Fruit fly (Drosophila melanogaster) whole organism, embryonic: ENCODE results near the gene Mst36Fb.

Experiments used
- Bgb ChIP-seq: fragments of 200-800 bp; sonication (Bioruptor generic); IDR thresholded peaks from 2 replicates; pipeline ENCODE4 v1.3.6; 2022; ENCODE audit warnings: missing biosample characterization, missing genetic modification characterization; ENCODE audit not compliant: partially characterized antibody
- CG10565 ChIP-seq: fragments of 200-800 bp; sonication (Bioruptor generic); optimal IDR thresholded peaks from 3 replicates; lab custom pipeline; 2016; ENCODE audit warnings: missing biosample characterization, mild to moderate bottlenecking, missing genetic modification characterization
- CG11085 ChIP-seq: fragments of 200-800 bp; sonication (Bioruptor generic); IDR thresholded peaks from 2 replicates; pipeline ENCODE4 v1.3.6; 2022; ENCODE audit warnings: missing biosample characterization, missing genetic modification characterization
- CG11093 ChIP-seq: fragments of 200-800 bp; sonication (Bioruptor generic); IDR thresholded peaks from 3 replicates; pipeline ENCODE4 v1.3.6; 2022; ENCODE audit warnings: missing biosample characterization, missing genetic modification characterization
- CG11456 ChIP-seq: fragments of 200-800 bp; sonication (Bioruptor generic); IDR thresholded peaks from 3 replicates; pipeline ENCODE4 v1.3.6; 2022; ENCODE audit warnings: missing biosample characterization, missing genetic modification characterization
- CG11695 ChIP-seq: fragments of 200-800 bp; sonication (Bioruptor generic); IDR thresholded peaks from 3 replicates; pipeline ENCODE4 v1.3.6; 2022; ENCODE audit warnings: missing biosample characterization, missing genetic modification characterization
- CG12219 ChIP-seq: fragments of 200-800 bp; sonication (Bioruptor generic); optimal IDR thresholded peaks from 3 replicates; lab custom pipeline; 2018; ENCODE audit warnings: missing biosample characterization, mild to moderate bottlenecking, missing genetic modification characterization
- CG12942 ChIP-seq: fragments of 200-800 bp; sonication (Bioruptor generic); optimal IDR thresholded peaks from 3 replicates; lab custom pipeline; 2016; ENCODE audit warnings: missing biosample characterization, missing genetic modification characterization
- CG14441 ChIP-seq: fragments of 200-800 bp; sonication (Bioruptor generic); IDR thresholded peaks from 2 replicates; pipeline ENCODE4 v1.3.6; 2022; ENCODE audit warnings: missing biosample characterization, missing genetic modification characterization
- CG14667 ChIP-seq: fragments of 200-800 bp; sonication (Bioruptor generic); IDR thresholded peaks from 2 replicates; pipeline ENCODE4 v1.3.6; 2022; ENCODE audit warnings: missing biosample characterization, missing genetic modification characterization
- CG1792 ChIP-seq: fragments of 200-800 bp; sonication (Bioruptor generic); optimal IDR thresholded peaks from 2 replicates; lab custom pipeline; 2016; ENCODE audit warnings: missing biosample characterization, missing genetic modification characterization
- CG30403 ChIP-seq: fragments of 200-800 bp; sonication (Bioruptor generic); optimal IDR thresholded peaks from 3 replicates; lab custom pipeline; 2016; ENCODE audit warnings: missing biosample characterization, missing genetic modification characterization
- CG31388 ChIP-seq: fragments of 200-800 bp; sonication (Bioruptor generic); optimal IDR thresholded peaks from 2 replicates; lab custom pipeline; 2016; ENCODE audit warnings: missing biosample characterization, missing genetic modification characterization
- CG32772 ChIP-seq: fragments of 200-800 bp; sonication (Bioruptor generic); IDR thresholded peaks from 2 replicates; pipeline ENCODE4 v1.3.6; 2022; ENCODE audit warnings: missing biosample characterization, missing genetic modification characterization
- CG3407 ChIP-seq: fragments of 200-800 bp; sonication (Bioruptor generic); optimal IDR thresholded peaks from 2 replicates; lab custom pipeline; 2018; ENCODE audit warnings: missing biosample characterization, mild to moderate bottlenecking, missing genetic modification characterization
- CG6254 ChIP-seq: fragments of 200-800 bp; sonication (Bioruptor generic); optimal IDR thresholded peaks from 3 replicates; lab custom pipeline; 2017; ENCODE audit warnings: mild to moderate bottlenecking, missing biosample characterization, missing genetic modification reagents, missing genetic modification characterization
- CG7357 ChIP-seq: fragments of 200-800 bp; sonication (Bioruptor generic); IDR thresholded peaks from 3 replicates; pipeline ENCODE4 v1.3.6; 2022; ENCODE audit warnings: missing biosample characterization, missing genetic modification characterization
- CG7839 ChIP-seq: fragments of 200-800 bp; sonication (Bioruptor generic); optimal IDR thresholded peaks from 3 replicates; lab custom pipeline; 2018; ENCODE audit warnings: missing biosample characterization, mild to moderate bottlenecking, missing genetic modification characterization, moderate library complexity
- CG8290 ChIP-seq, 3 experiments: fragments of 200-800 bp; sonication (Bioruptor generic); optimal IDR thresholded peaks; 2 replicates each; lab custom pipeline; 2016 to 2019; ENCODE audit warnings: missing biosample characterization in 3 of 3, missing genetic modification characterization in 3 of 3, mild to moderate bottlenecking in 2 of 3, moderate library complexity in 1 of 3
- CG8944 ChIP-seq: fragments of 200-800 bp; sonication (Bioruptor generic); optimal IDR thresholded peaks from 3 replicates; lab custom pipeline; 2016; ENCODE audit warnings: missing biosample characterization, missing genetic modification characterization
- CG9437 ChIP-seq: fragments of 200-800 bp; sonication (Bioruptor generic); optimal IDR thresholded peaks from 2 replicates; lab custom pipeline; 2018; ENCODE audit warnings: missing biosample characterization, mild to moderate bottlenecking, missing genetic modification characterization
- CTCF ChIP-seq: fragments of 200-800 bp; sonication (Bioruptor generic); optimal IDR thresholded peaks from 2 replicates; lab custom pipeline; 2017; ENCODE audit warnings: missing biosample characterization, mild to moderate bottlenecking, missing genetic modification characterization, moderate library complexity
- Gug ChIP-seq: fragments of 200-800 bp; sonication (Bioruptor generic); IDR thresholded peaks from 4 replicates; pipeline ENCODE4 v1.3.6; 2022; ENCODE audit warnings: missing biosample characterization, missing genetic modification characterization
- Hr3 ChIP-seq: fragments of 200-800 bp; sonication (Bioruptor generic); optimal IDR thresholded peaks from 3 replicates; lab custom pipeline; 2016; ENCODE audit warnings: missing biosample characterization, missing genetic modification characterization
- MTF-1 ChIP-seq: fragments of 200-800 bp; sonication (Bioruptor generic); optimal IDR thresholded peaks from 2 replicates; lab custom pipeline; 2018; ENCODE audit warnings: missing biosample characterization, mild to moderate bottlenecking, missing genetic modification characterization, borderline replicate concordance
- Sox100B ChIP-seq: fragments of 200-800 bp; sonication (Bioruptor generic); optimal IDR thresholded peaks from 3 replicates; lab custom pipeline; 2018; ENCODE audit warnings: missing biosample characterization, mild to moderate bottlenecking, missing genetic modification characterization
- Sry-β ChIP-seq: fragments of 200-800 bp; sonication (Bioruptor generic); optimal IDR thresholded peaks from 2 replicates; lab custom pipeline; 2018; ENCODE audit warnings: missing biosample characterization, mild to moderate bottlenecking, missing genetic modification characterization, moderate library complexity
- Stat92E ChIP-seq, 3 experiments: fragments of >200 bp in 2 of 3; fragments of 200-800 bp in 1 of 3; sonication (Bioruptor generic) in 1 of 3; optimal IDR thresholded peaks; 2 replicates each; lab custom pipeline; 2017 to 2019; ENCODE audit warnings: missing biosample characterization in 3 of 3, missing genetic modification characterization in 3 of 3, mild to moderate bottlenecking in 1 of 3, moderate library complexity in 1 of 3
- YL-1 ChIP-seq: fragments of 200-800 bp; sonication (Bioruptor generic); optimal IDR thresholded peaks from 3 replicates; lab custom pipeline; 2017; ENCODE audit warnings: missing biosample characterization, mild to moderate bottlenecking, missing genetic modification characterization
- amos ChIP-seq: fragments of 200-800 bp; sonication (Bioruptor generic); IDR thresholded peaks from 2 replicates; pipeline ENCODE4 v1.3.6; 2022; ENCODE audit warnings: missing biosample characterization, missing genetic modification characterization; ENCODE audit not compliant: partially characterized antibody
- ase ChIP-seq: fragments of 200-800 bp; sonication (Bioruptor generic); IDR thresholded peaks from 3 replicates; pipeline ENCODE4 v1.3.6; 2022; ENCODE audit warnings: missing biosample characterization, missing genetic modification characterization
- ash1 ChIP-seq: fragments of 200-800 bp; sonication (Bioruptor generic); optimal IDR thresholded peaks from 2 replicates; lab custom pipeline; 2018; ENCODE audit warnings: missing biosample characterization, mild to moderate bottlenecking, missing genetic modification characterization
- btn ChIP-seq: fragments of 200-800 bp; sonication (Bioruptor generic); optimal IDR thresholded peaks from 2 replicates; lab custom pipeline; 2016; ENCODE audit warnings: missing biosample characterization, missing genetic modification characterization
- dpn ChIP-seq, 2 experiments: fragments of 200-800 bp; sonication (Bioruptor generic); optimal IDR thresholded peaks; 3 replicates each; lab custom pipeline; 2016; ENCODE audit warnings: missing biosample characterization in 2 of 2, missing genetic modification characterization in 2 of 2
- dysf ChIP-seq: fragments of 200-800 bp; sonication (Bioruptor generic); IDR thresholded peaks from 3 replicates; pipeline ENCODE4 v1.3.6; 2022; ENCODE audit warnings: missing biosample characterization, missing genetic modification characterization
- ftz-f1 ChIP-seq: fragments of 200-800 bp; sonication (Bioruptor generic); optimal IDR thresholded peaks from 2 replicates; lab custom pipeline; 2016; ENCODE audit warnings: missing biosample characterization, missing genetic modification characterization
- gce ChIP-seq: fragments of 200-800 bp; sonication (Bioruptor generic); IDR thresholded peaks from 3 replicates; pipeline ENCODE4 v1.3.6; 2022; ENCODE audit warnings: missing biosample characterization, missing genetic modification characterization
- her ChIP-seq: fragments of 200-800 bp; sonication (Bioruptor generic); optimal IDR thresholded peaks from 2 replicates; lab custom pipeline; 2016; ENCODE audit warnings: missing biosample characterization, missing genetic modification characterization
- knrl ChIP-seq: fragments of 200-800 bp; sonication (Bioruptor generic); IDR thresholded peaks from 3 replicates; pipeline ENCODE4 v1.3.6; 2022; ENCODE audit warnings: missing biosample characterization, missing genetic modification characterization; ENCODE audit not compliant: partially characterized antibody
- mirr ChIP-seq: fragments of 200-800 bp; sonication (Bioruptor generic); optimal IDR thresholded peaks from 3 replicates; lab custom pipeline; 2018; ENCODE audit warnings: missing biosample characterization, mild to moderate bottlenecking, missing genetic modification characterization
- oc ChIP-seq: fragments of 200-800 bp; sonication (Bioruptor generic); optimal IDR thresholded peaks from 2 replicates; lab custom pipeline; 2018; ENCODE audit warnings: missing biosample characterization, mild to moderate bottlenecking, missing genetic modification characterization, moderate library complexity
- prd ChIP-seq, 3 experiments: fragments of >200 bp in 2 of 3; fragments of 200-800 bp in 1 of 3; sonication (Bioruptor generic) in 1 of 3; optimal IDR thresholded peaks in 2 of 3; IDR thresholded peaks in 1 of 3; 2 replicates in 2 of 3; 3 replicates in 1 of 3; pipeline versions ENCODE4 v1.3.6 to Lab custom; 2017 to 2022; ENCODE audit warnings: missing biosample characterization in 1 of 3, missing genetic modification characterization in 1 of 3
- pum ChIP-seq: fragments of 200-800 bp; sonication (Bioruptor generic); optimal IDR thresholded peaks from 2 replicates; lab custom pipeline; 2016; ENCODE audit warnings: missing biosample characterization, missing genetic modification characterization
- repo ChIP-seq: fragments of 200-800 bp; sonication (Bioruptor generic); optimal IDR thresholded peaks from 2 replicates; lab custom pipeline; 2016; ENCODE audit warnings: missing biosample characterization, missing genetic modification characterization
- ro ChIP-seq: fragments of 200-800 bp; sonication (Bioruptor generic); IDR thresholded peaks from 2 replicates; pipeline ENCODE4 v1.3.6; 2022; ENCODE audit warnings: missing biosample characterization, missing genetic modification characterization
- sima ChIP-seq: fragments of 200-800 bp; sonication (Bioruptor generic); optimal IDR thresholded peaks from 2 replicates; lab custom pipeline; 2016; ENCODE audit warnings: missing biosample characterization, missing genetic modification characterization
- sna ChIP-seq: fragments of 200-800 bp; sonication (Bioruptor generic); IDR thresholded peaks from 2 replicates; pipeline ENCODE4 v1.3.6; 2022; ENCODE audit warnings: missing biosample characterization, missing genetic modification characterization; ENCODE audit not compliant: partially characterized antibody
- tup ChIP-seq: fragments of 200-800 bp; sonication (Bioruptor generic); optimal IDR thresholded peaks from 2 replicates; lab custom pipeline; 2016; ENCODE audit warnings: missing biosample characterization, mild to moderate bottlenecking, missing genetic modification characterization, moderate library complexity
- vfl ChIP-seq: fragments of 200-800 bp; sonication (Bioruptor generic); optimal IDR thresholded peaks from 2 replicates; lab custom pipeline; 2016; ENCODE audit warnings: missing biosample characterization, missing genetic modification characterization

Mst36Fb gene

dm6 chr2L:18665952-18666606 lies 8.8 kb downstream of the Mst36Fb start:
- no peak for TF ChIP-seq vfl (GFP tag; lab: Kevin White, UChicago)
- TF ChIP-seq dysf (GFP tag; lab: Robert Waterston, UW): peak; percentile 61; the same call in 2 of the 3 replicates
- no peak for TF ChIP-seq Stat92E (GFP tag; optimal IDR thresholded peaks at IDR 0.05; lab: Kevin White, UChicago)
- peak; percentile 67 for TF ChIP-seq CG14667 (GFP tag; lab: Robert Waterston, UW)
- TF ChIP-seq ash1 (GFP tag; lab: Kevin White, UChicago): no peak
- no peak for TF ChIP-seq CG12219 (GFP tag; lab: Kevin White, UChicago)
- no peak for TF ChIP-seq YL-1
- no peak for TF ChIP-seq CG11695 (GFP tag; lab: Robert Waterston, UW)
- TF ChIP-seq CG1792 (GFP tag; lab: Kevin White, UChicago): peak; percentile 19
- TF ChIP-seq tup (GFP tag; lab: Kevin White, UChicago): no peak
- TF ChIP-seq CG11085 (GFP tag; lab: Robert Waterston, UW): peak; percentile 40; the same call in 1 of the 2 replicates
- peak; percentile 90 for TF ChIP-seq CG11456 (GFP tag; lab: Robert Waterston, UW)
- no peak for TF ChIP-seq CG7839 (tag; lab: Kevin White, UChicago)
- TF ChIP-seq CG8944: peak; percentile 20
- peak; percentile 30 for TF ChIP-seq btn (GFP tag; lab: Kevin White, UChicago)
- peak; percentile 7 for TF ChIP-seq CG31388 (GFP tag; lab: Kevin White, UChicago)
- TF ChIP-seq ro (GFP tag; lab: Robert Waterston, UW): no peak
- peak; percentile 98 for TF ChIP-seq CTCF (GFP tag; lab: Kevin White, UChicago)
- no peak for TF ChIP-seq MTF-1 (GFP tag; lab: Kevin White, UChicago)
- peak; percentile 41 for TF ChIP-seq Hr3
- TF ChIP-seq her (GFP tag; lab: Kevin White, UChicago): no peak
- 0 out of 2 replicates have a peak, but pooled peaks have one; percentile 31 for TF ChIP-seq sna (GFP tag; lab: Robert Waterston, UW)
- peak; percentile 49; the same call in 1 of the 2 replicates for TF ChIP-seq CG14441
- peak; percentile 60 for TF ChIP-seq CG30403 (GFP tag; lab: Kevin White, UChicago)
- peak; percentile 68 for TF ChIP-seq amos (GFP tag; lab: Robert Waterston, UW)
- peak; percentile 60; the same call in 2 of the 3 replicates for TF ChIP-seq knrl (GFP tag; lab: Robert Waterston, UW)
- peak; percentile 22 for TF ChIP-seq pum (GFP tag; lab: Kevin White, UChicago)
- peak; percentile 45 for TF ChIP-seq repo (GFP tag; lab: Kevin White, UChicago)
- peak; percentile 29; the same call in 1 of the 3 replicates for TF ChIP-seq CG7357 (GFP tag; lab: Robert Waterston, UW)
- TF ChIP-seq ase: peak; percentile 75
- TF ChIP-seq Bgb (GFP tag; lab: Robert Waterston, UW): peak; percentile 65
- TF ChIP-seq CG12942 (GFP tag; lab: Kevin White, UChicago): no peak
- TF ChIP-seq sima (GFP tag; lab: Kevin White, UChicago): no peak
- peak; percentile 59 for TF ChIP-seq CG32772 (GFP tag; lab: Robert Waterston, UW)
- TF ChIP-seq gce: no peak
- no peak for TF ChIP-seq CG9437 (GFP tag; lab: Kevin White, UChicago)
- TF ChIP-seq ftz-f1 (GFP tag; lab: Kevin White, UChicago): no peak
- TF ChIP-seq mirr (GFP tag; lab: Kevin White, UChicago): no peak
- peak; percentile 94 for TF ChIP-seq Sry-β (GFP tag; lab: Kevin White, UChicago)
- no peak for TF ChIP-seq CG6254 (GFP tag; lab: Kevin White, UChicago)
- peak; percentile 45 to 57 for TF ChIP-seq dpn (GFP tag; optimal IDR thresholded peaks at IDR 0.05; lab: Kevin White, UChicago)
- no peak for TF ChIP-seq CG10565 (GFP tag; lab: Kevin White, UChicago)
- no peak for TF ChIP-seq CG11093
- TF ChIP-seq CG3407 (GFP tag; lab: Kevin White, UChicago): no peak
- no peak for TF ChIP-seq Sox100B
- no peak for TF ChIP-seq prd (optimal IDR thresholded peaks at IDR 0.05; lab: Kevin White, UChicago)
- TF ChIP-seq prd (GFP tag; IDR thresholded peaks at IDR 0.05; lab: Robert Waterston, UW): peak; percentile 47; the same call in 2 of the 3 replicates
- TF ChIP-seq CG8290 (GFP tag; optimal IDR thresholded peaks at IDR 0.05; lab: Kevin White, UChicago): peak; percentile 56
- TF ChIP-seq CG8290 (tag; optimal IDR thresholded peaks at IDR 0.05; lab: Kevin White, UChicago): no peak
- no peak for TF ChIP-seq oc (tag; lab: Kevin White, UChicago)
- TF ChIP-seq Gug (GFP tag; lab: Robert Waterston, UW): peak; percentile 25; the same call in 1 of the 4 replicates
